ENCODE assay signal across 5 fruit fly cellular contexts in the genomic region with DNA sequence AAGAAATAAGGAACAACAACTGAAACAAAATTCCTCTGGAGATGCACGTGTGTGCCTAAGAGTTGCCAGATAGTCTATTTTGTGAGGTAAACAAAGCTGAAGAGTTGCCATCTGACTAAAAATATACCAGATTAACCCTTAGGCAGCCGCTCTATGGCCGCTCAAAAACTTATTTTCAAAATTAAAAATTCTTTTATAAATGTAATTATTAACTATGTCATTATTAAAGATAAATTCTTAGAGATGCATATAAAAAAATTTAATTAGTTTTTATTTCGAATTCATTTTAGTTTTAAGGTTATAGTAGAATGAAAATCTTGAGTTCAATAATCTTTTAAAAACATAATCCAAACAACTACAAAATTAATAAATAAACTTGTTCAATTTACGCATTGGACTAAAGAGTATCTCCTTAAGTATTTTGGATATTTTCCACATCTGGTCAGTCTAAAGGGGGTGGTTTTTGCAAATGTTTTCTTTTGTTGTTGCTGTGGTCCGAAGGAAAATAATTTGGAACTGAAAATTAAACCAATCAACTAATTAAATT.
TF ChIP-seq lines count a peak whose summit lies in the region.

Tmx3 (plus strand) TSS at position 442 of the 547 bp plus-strand sequence.

- TF ChIP-seq CTCF in whole organism, embryonic (GFP tag; optimal IDR thresholded peaks at IDR 0.05; lab: Kevin White, UChicago) = no peak

TF ChIP-seq in whole organism, adult, 20 proteins besides CTCF, POLR2A, EP300 and RAD21 (continues in another document):
- TF ChIP-seq Hr96 (GFP tag; optimal IDR thresholded peaks at IDR 0.05; lab: Kevin White, UChicago) (no peak), CG5204 (GFP tag; optimal IDR thresholded peaks at IDR 0.05; lab: Kevin White, UChicago) (peak; percentile 62), Clk (GFP tag; optimal IDR thresholded peaks at IDR 0.05; lab: Kevin White, UChicago) (peak; percentile 36), bab1 (GFP tag; optimal IDR thresholded peaks at IDR 0.05; lab: Kevin White, UChicago) (peak; percentile 75), CG1620 (GFP tag; optimal IDR thresholded peaks at IDR 0.05; lab: Kevin White, UChicago) (peak; percentile 69), tj (GFP tag; optimal IDR thresholded peaks at IDR 0.05; lab: Kevin White, UChicago) (peak; percentile 54), CG7045 (GFP tag; optimal IDR thresholded peaks at IDR 0.05; lab: Kevin White, UChicago) (peak; percentile 86), cnc (optimal IDR thresholded peaks at IDR 0.05; lab: Kevin White, UChicago) (no peak), CG11617 (GFP tag; optimal IDR thresholded peaks at IDR 0.05; lab: Kevin White, UChicago) (peak; percentile 81), kay (GFP tag; lab: Kevin White, UChicago; ENCODE audit: borderline replicate concordance) (peak; percentile 13), CG7101 (tag; optimal IDR thresholded peaks at IDR 0.05; lab: Kevin White, UChicago) (peak; percentile 93), pad (GFP tag; optimal IDR thresholded peaks at IDR 0.05; lab: Kevin White, UChicago) (peak; percentile 58), Crg-1 (GFP tag; optimal IDR thresholded peaks at IDR 0.05; lab: Kevin White, UChicago) (peak; percentile 85), cic (GFP tag; optimal IDR thresholded peaks at IDR 0.05; lab: Kevin White, UChicago) (peak; percentile 43), toe (GFP tag; optimal IDR thresholded peaks at IDR 0.05; lab: Kevin White, UChicago) (peak; percentile 70), CG12768 (GFP tag; optimal IDR thresholded peaks at IDR 0.05; lab: Kevin White, UChicago) (peak; percentile 76)

TF ChIP-seq in whole organism, embryonic, 481 proteins besides CTCF, POLR2A, EP300 and RAD21 (continues in another document):
- TF ChIP-seq Tbp (GFP tag; optimal IDR thresholded peaks at IDR 0.05; lab: Kevin White, UChicago) (no peak), grn (GFP tag; optimal IDR thresholded peaks at IDR 0.05; lab: Kevin White, UChicago) (no peak), CG17385 (GFP tag; optimal IDR thresholded peaks at IDR 0.05; lab: Kevin White, UChicago) (peak; percentile 82), ftz-f1 (GFP tag; optimal IDR thresholded peaks at IDR 0.05; lab: Kevin White, UChicago) (no peak), Dip2 (GFP tag; IDR thresholded peaks at IDR 0.05; lab: Robert Waterston, UW) (no peak), Hr78 (GFP tag; optimal IDR thresholded peaks at IDR 0.05; lab: Kevin White, UChicago) (no peak), bowl (GFP tag; IDR thresholded peaks at IDR 0.05; lab: Robert Waterston, UW) (peak; percentile 58; the same call in 1 of the 2 replicates), bigmax (GFP tag; optimal IDR thresholded peaks at IDR 0.05; lab: Kevin White, UChicago) (no peak), hbn (GFP tag; IDR thresholded peaks at IDR 0.05; lab: Robert Waterston, UW; ENCODE audit: partially characterized antibody) (no peak), eyg (GFP tag; optimal IDR thresholded peaks at IDR 0.05; lab: Kevin White, UChicago) (no peak), ash1 (GFP tag; optimal IDR thresholded peaks at IDR 0.05; lab: Kevin White, UChicago) (no peak), mam (GFP tag; optimal IDR thresholded peaks at IDR 0.05; lab: Kevin White, UChicago) (peak; percentile 81), Vsx1 (GFP tag; optimal IDR thresholded peaks at IDR 0.05; lab: Kevin White, UChicago) (no peak), so (GFP tag; IDR thresholded peaks at IDR 0.05; lab: Robert Waterston, UW) (peak; percentile 77; the same call in 2 of the 3 replicates), ara (GFP tag; IDR thresholded peaks at IDR 0.05; lab: Robert Waterston, UW) (peak; percentile 87), pnt (GFP tag; optimal IDR thresholded peaks at IDR 0.05; lab: Kevin White, UChicago) (peak; percentile 55), HmgD (GFP tag; optimal IDR thresholded peaks at IDR 0.05; lab: Kevin White, UChicago) (no peak)

TF ChIP-seq in whole organism, prepupa, 60 proteins besides CTCF, POLR2A, EP300 and RAD21 (continues in another document):
- peak; percentile 89 for TF ChIP-seq CG3032 (tag; optimal IDR thresholded peaks at IDR 0.05; lab: Kevin White, UChicago)
- TF ChIP-seq CG34406 (GFP tag; optimal IDR thresholded peaks at IDR 0.05; lab: Kevin White, UChicago) = peak; percentile 82
- peak; percentile 69 for TF ChIP-seq Hr39 (GFP tag; optimal IDR thresholded peaks at IDR 0.05; lab: Kevin White, UChicago)
- TF ChIP-seq Blimp-1 (GFP tag; optimal IDR thresholded peaks at IDR 0.05; lab: Kevin White, UChicago) = peak; percentile 42
- TF ChIP-seq Hr4 (GFP tag; optimal IDR thresholded peaks at IDR 0.05; lab: Kevin White, UChicago) = peak; percentile 74
- peak; percentile 71 for TF ChIP-seq CG10669 (GFP tag; optimal IDR thresholded peaks at IDR 0.05; lab: Kevin White, UChicago)
- peak; percentile 67 for TF ChIP-seq Eip75B (GFP tag; optimal IDR thresholded peaks at IDR 0.05; lab: Kevin White, UChicago)
- TF ChIP-seq CG11294 (GFP tag; IDR thresholded peaks at IDR 0.05; lab: Robert Waterston, UW) = peak; percentile 87
- TF ChIP-seq acj6 (GFP tag; optimal IDR thresholded peaks at IDR 0.05; lab: Kevin White, UChicago) = peak; percentile 86
- peak; percentile 86 for TF ChIP-seq CG32006 (GFP tag; optimal IDR thresholded peaks at IDR 0.05; lab: Kevin White, UChicago)
- TF ChIP-seq pdm3 (GFP tag; optimal IDR thresholded peaks at IDR 0.05; lab: Kevin White, UChicago) = peak; percentile 80
- peak; percentile 58 for TF ChIP-seq Sox102F (GFP tag; optimal IDR thresholded peaks at IDR 0.05; lab: Kevin White, UChicago)
- peak; percentile 83 for TF ChIP-seq dsx (GFP tag; optimal IDR thresholded peaks at IDR 0.05; lab: Kevin White, UChicago; ENCODE audit: poor library complexity, severe bottlenecking)
- TF ChIP-seq CG31627 (GFP tag; optimal IDR thresholded peaks at IDR 0.05; lab: Kevin White, UChicago) = peak; percentile 74
- TF ChIP-seq OdsH (GFP tag; optimal IDR thresholded peaks at IDR 0.05; lab: Kevin White, UChicago) = peak; percentile 89
- no peak for TF ChIP-seq CG16779 (tag; optimal IDR thresholded peaks at IDR 0.05; lab: Kevin White, UChicago)
- peak; percentile 79 for TF ChIP-seq lz (GFP tag; optimal IDR thresholded peaks at IDR 0.05; lab: Kevin White, UChicago)

TF ChIP-seq in whole organism, pupa, 21 proteins besides CTCF, POLR2A, EP300 and RAD21 (continues in another document):
- TF ChIP-seq CG8301 (tag; optimal IDR thresholded peaks at IDR 0.05; lab: Kevin White, UChicago) (peak; percentile 64), CG14655 (GFP tag; optimal IDR thresholded peaks at IDR 0.05; lab: Kevin White, UChicago) (peak; percentile 81), CG15710 (tag; optimal IDR thresholded peaks at IDR 0.05; lab: Kevin White, UChicago) (peak; percentile 88), CG8159 (tag; optimal IDR thresholded peaks at IDR 0.05; lab: Kevin White, UChicago) (peak; percentile 90), Snoo (tag; optimal IDR thresholded peaks at IDR 0.05; lab: Kevin White, UChicago) (peak; percentile 79), CG17806 (tag; optimal IDR thresholded peaks at IDR 0.05; lab: Kevin White, UChicago) (peak; percentile 83), gl (tag; optimal IDR thresholded peaks at IDR 0.05; lab: Kevin White, UChicago) (no peak), D1 (tag; optimal IDR thresholded peaks at IDR 0.05; lab: Kevin White, UChicago) (peak; percentile 86), CG9948 (tag; optimal IDR thresholded peaks at IDR 0.05; lab: Kevin White, UChicago) (peak; percentile 87), Ets98B (GFP tag; IDR thresholded peaks at IDR 0.05; lab: Robert Waterston, UW) (peak; percentile 86), fd96Ca (GFP tag; IDR thresholded peaks at IDR 0.05; lab: Robert Waterston, UW) (peak; percentile 77), CG4496 (GFP tag; IDR thresholded peaks at IDR 0.05; lab: Robert Waterston, UW) (peak; percentile 94), CG13204 (GFP tag; optimal IDR thresholded peaks at IDR 0.05; lab: Kevin White, UChicago) (no peak), rn (GFP tag; IDR thresholded peaks at IDR 0.05; lab: Robert Waterston, UW) (peak; percentile 81), Pif1A (GFP tag; optimal IDR thresholded peaks at IDR 0.05; lab: Kevin White, UChicago) (no peak), CG34367 (tag; optimal IDR thresholded peaks at IDR 0.05; lab: Kevin White, UChicago) (peak; percentile 73), CG32121 (GFP tag; IDR thresholded peaks at IDR 0.05; lab: Robert Waterston, UW) (peak; percentile 89), EcR (GFP tag; optimal IDR thresholded peaks at IDR 0.05; lab: Kevin White, UChicago) (no peak), CG12605 (GFP tag; IDR thresholded peaks at IDR 0.05; lab: Robert Waterston, UW) (peak; percentile 78), Pif1B (GFP tag; optimal IDR thresholded peaks at IDR 0.05; lab: Kevin White, UChicago) (peak; percentile 62)

TF ChIP-seq in whole organism, wandering third instar larva, 38 proteins besides CTCF, POLR2A, EP300 and RAD21 (continues in another document):
- TF ChIP-seq Dfd (GFP tag; optimal IDR thresholded peaks at IDR 0.05; lab: Kevin White, UChicago) (no peak), br (GFP tag; optimal IDR thresholded peaks at IDR 0.05; lab: Kevin White, UChicago) (peak; percentile 63), dsf (GFP tag; optimal IDR thresholded peaks at IDR 0.05; lab: Kevin White, UChicago; ENCODE audit: borderline replicate concordance) (peak; percentile 58), Hr78 (GFP tag; optimal IDR thresholded peaks at IDR 0.05; lab: Kevin White, UChicago) (no peak), Jra (GFP tag; optimal IDR thresholded peaks at IDR 0.05; lab: Kevin White, UChicago) (peak; percentile 57), pan (optimal IDR thresholded peaks at IDR 0.05; lab: Kevin White, UChicago) (no peak), foxo (GFP tag; optimal IDR thresholded peaks at IDR 0.05; lab: Kevin White, UChicago) (peak in 1 of 2 experiments; percentile 93), sage (GFP tag; optimal IDR thresholded peaks at IDR 0.05; lab: Kevin White, UChicago) (no peak), rgr (GFP tag; optimal IDR thresholded peaks at IDR 0.05; lab: Kevin White, UChicago) (peak; percentile 87), lola (GFP tag; optimal IDR thresholded peaks at IDR 0.05; lab: Kevin White, UChicago) (no peak), woc (GFP tag; optimal IDR thresholded peaks at IDR 0.05; lab: Kevin White, UChicago) (peak; percentile 68), HLH106 (tag; optimal IDR thresholded peaks at IDR 0.05; lab: Kevin White, UChicago) (peak; percentile 91), usp (GFP tag; optimal IDR thresholded peaks at IDR 0.05; lab: Kevin White, UChicago) (no peak), psq (GFP tag; optimal IDR thresholded peaks at IDR 0.05; lab: Kevin White, UChicago) (peak; percentile 85), Sp1 (GFP tag; optimal IDR thresholded peaks at IDR 0.05; lab: Kevin White, UChicago) (peak; percentile 87), Rel (GFP tag; optimal IDR thresholded peaks at IDR 0.05; lab: Kevin White, UChicago) (no peak), Rel (tag; optimal IDR thresholded peaks at IDR 0.05; lab: Kevin White, UChicago) (peak; percentile 68), tai (GFP tag; optimal IDR thresholded peaks at IDR 0.05; lab: Kevin White, UChicago) (no peak), fru (GFP tag; optimal IDR thresholded peaks at IDR 0.05; lab: Kevin White, UChicago) (peak; percentile 78), h (GFP tag; optimal IDR thresholded peaks at IDR 0.05; lab: Kevin White, UChicago) (peak; percentile 82), OdsH (GFP tag; optimal IDR thresholded peaks at IDR 0.05; lab: Kevin White, UChicago) (peak; percentile 82), Vsx2 (GFP tag; optimal IDR thresholded peaks at IDR 0.05; lab: Kevin White, UChicago; ENCODE audit: partially characterized antibody) (no peak)
